Worm (Caenorhabditis elegans) whole organism, midembryonic: ENCODE results near the gene srz-100.

ENCODE experiments used
- T22C8.4 ChIP-seq: fragments of 200-800 bp; sonication (Bioruptor generic); IDR thresholded peaks from 2 replicates; pipeline ENCODE4 v1.3.6; 2022; ENCODE audit warnings: missing genetic modification characterization, missing compliant biosample characterization
- cog-1 ChIP-seq: sonication (generic microtip); optimal IDR thresholded peaks from 2 replicates; lab custom pipeline; 2016; ENCODE audit warnings: missing genetic modification characterization, missing compliant biosample characterization
- flt-1 ChIP-seq: fragments of 200-800 bp; sonication (Bioruptor generic); IDR thresholded peaks from 2 replicates; pipeline ENCODE4 v1.3.6; 2022; ENCODE audit warnings: missing genetic modification characterization, missing compliant biosample characterization
- klf-2 ChIP-seq: fragments of 200-800 bp; sonication (Bioruptor generic); conservative IDR thresholded peaks from 2 replicates; pipeline ENCODE4 v1.3.6; 2022; ENCODE audit warnings: missing genetic modification reagents, missing genetic modification characterization, missing compliant biosample characterization
- med-1 ChIP-seq: sonication (generic microtip); optimal IDR thresholded peaks from 2 replicates; lab custom pipeline; 2017; ENCODE audit warnings: missing genetic modification characterization, mild to moderate bottlenecking, missing compliant biosample characterization, antibody characterized with exemption, missing genetic modification reagents; ENCODE audit not compliant: insufficient read depth
- ref-1 ChIP-seq: fragments of 200-800 bp; sonication (Bioruptor generic); conservative IDR thresholded peaks from 2 replicates; pipeline ENCODE4 v1.3.6; 2022; ENCODE audit warnings: missing genetic modification reagents, missing genetic modification characterization, missing compliant biosample characterization
- tab-1 ChIP-seq: fragments of 200-800 bp; sonication (Bioruptor generic); IDR thresholded peaks from 2 replicates; pipeline ENCODE4 v1.3.6; 2022; ENCODE audit warnings: missing genetic modification characterization, missing compliant biosample characterization
- ztf-23 ChIP-seq: fragments of 200-800 bp; sonication (Bioruptor generic); IDR thresholded peaks from 2 replicates; pipeline ENCODE4 v1.3.6; 2022; ENCODE audit warnings: missing genetic modification reagents, missing genetic modification characterization, missing compliant biosample characterization

- TF ChIP-seq ref-1, result no peak
- TF ChIP-seq flt-1 (GFP tag; lab: Robert Waterston, UW), result no peak
- no peak for TF ChIP-seq med-1
- TF ChIP-seq tab-1 (GFP tag; lab: Robert Waterston, UW), result no peak
- TF ChIP-seq klf-2 (GFP tag; lab: Robert Waterston, UW), result no peak
- TF ChIP-seq cog-1 (tag; lab: Kevin White, UChicago), result no peak
- TF ChIP-seq T22C8.4 (GFP tag; lab: Robert Waterston, UW), result no peak
- TF ChIP-seq ztf-23 (GFP tag; lab: Robert Waterston, UW), result no peak
Measured at ce11 chrV:16752089-16753030, 20.7 kb downstream of the srz-100 start.
